Worm (Caenorhabditis elegans) whole organism, L2 larva: ENCODE measurements around the gene srt-24.

Source experiments
- elt-3 ChIP-seq: sonication (generic microtip); optimal IDR thresholded peaks from 2 replicates; lab custom pipeline; 2017; ENCODE audit warnings: missing biosample characterization, missing genetic modification characterization
- lin-11 ChIP-seq: fragments of 150-350 bp; sonication (generic microtip); optimal IDR thresholded peaks from 2 replicates; lab custom pipeline; 2014; ENCODE audit warnings: missing biosample characterization, missing genetic modification characterization, inconsistent platforms, mixed read lengths
- lin-13 ChIP-seq: fragments of 150-350 bp; optimal IDR thresholded peaks from 2 replicates; lab custom pipeline; 2014; ENCODE audit warnings: missing biosample characterization, missing genetic modification reagents, missing genetic modification characterization
- mdl-1 ChIP-seq, 2 experiments: fragments of 150-350 bp in 1 of 2; sonication (generic microtip) in 1 of 2; optimal IDR thresholded peaks; 2 replicates each; lab custom pipeline; 2017; ENCODE audit warnings: missing biosample characterization in 2 of 2, missing genetic modification characterization in 2 of 2
- nhr-25 ChIP-seq: fragments of 150-350 bp; sonication (generic microtip); optimal IDR thresholded peaks from 3 replicates; lab custom pipeline; 2014; ENCODE audit warnings: missing biosample characterization, missing genetic modification characterization

ce11 chrIV:760267-760666 is 29.4 kb upstream of the srt-24 start, which contains the start of gene gst-40:
- TF ChIP-seq nhr-25, result no peak
- no peak for TF ChIP-seq lin-11 (tag; lab: Kevin White, UChicago)
- no peak for TF ChIP-seq mdl-1 (tag; optimal IDR thresholded peaks at IDR 0.05; lab: Kevin White, UChicago)
- no peak for TF ChIP-seq lin-13 (GFP tag; lab: Kevin White, UChicago)
- no peak for TF ChIP-seq elt-3 (tag; lab: Kevin White, UChicago)
